Fruit fly (Drosophila melanogaster): ENCODE data around the gene CG6179.

CG6179 gene

DNA sequence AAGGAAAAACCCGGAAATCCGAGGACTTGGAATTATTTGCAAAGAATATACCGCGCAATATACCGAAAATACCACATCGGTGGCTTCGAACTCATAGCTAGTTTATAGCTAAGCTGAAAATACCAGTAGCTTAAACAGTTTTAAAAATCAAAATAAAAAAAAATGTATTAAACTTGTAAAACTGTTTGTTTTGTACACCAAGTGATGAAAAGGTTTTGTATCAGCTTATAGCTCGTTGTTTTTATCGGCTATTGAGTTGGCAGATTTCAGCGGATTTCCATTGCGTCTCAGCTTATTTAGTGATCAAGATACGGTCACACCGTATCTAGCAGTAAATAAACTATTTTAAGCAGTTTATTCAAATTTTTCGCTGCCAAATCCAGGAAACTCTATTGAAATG is at the start of gene CG6179, which contains the start of gene por (continued):
- TF ChIP-seq hkb (optimal IDR thresholded peaks at IDR 0.05) (no peak), hkb (GFP tag; IDR thresholded peaks at IDR 0.05) (no peak), CG17186 (GFP tag; optimal IDR thresholded peaks at IDR 0.05) (peak; percentile 43), CG17359 (tag; optimal IDR thresholded peaks at IDR 0.05) (no peak), CG13424 (tag; optimal IDR thresholded peaks at IDR 0.05) (peak; percentile 4), bab2 (GFP tag; optimal IDR thresholded peaks at IDR 0.05) (no peak), CG12659 (GFP tag; optimal IDR thresholded peaks at IDR 0.05) (peak; percentile 20), fru (optimal IDR thresholded peaks at IDR 0.05) (no peak), Dip3 (GFP tag; optimal IDR thresholded peaks at IDR 0.05) (no peak), NC2β (GFP tag; optimal IDR thresholded peaks at IDR 0.05) (no peak), sim (GFP tag; IDR thresholded peaks at IDR 0.05) (no peak), gcm2 (GFP tag; optimal IDR thresholded peaks at IDR 0.05) (no peak), Ets97D (GFP tag; optimal IDR thresholded peaks at IDR 0.05) (peak; percentile 19), CG3407 (GFP tag; optimal IDR thresholded peaks at IDR 0.05) (no peak), tio (GFP tag; optimal IDR thresholded peaks at IDR 0.05) (no peak), CG5180 (GFP tag; optimal IDR thresholded peaks at IDR 0.05) (no peak), Dp (GFP tag; optimal IDR thresholded peaks at IDR 0.05) (peak; percentile 35), Myb (GFP tag; optimal IDR thresholded peaks at IDR 0.05) (no peak), bowl (GFP tag; IDR thresholded peaks at IDR 0.05) (no peak)

- TF ChIP-seq CG18262 (tag; optimal IDR thresholded peaks at IDR 0.05) (no peak), CG34224 (GFP tag; IDR thresholded peaks at IDR 0.05; ENCODE audit: partially characterized antibody) (no peak), Doc3 (GFP tag; IDR thresholded peaks at IDR 0.05; ENCODE audit: partially characterized antibody) (no peak), Hsf (GFP tag; optimal IDR thresholded peaks at IDR 0.05) (no peak), tap (tag; optimal IDR thresholded peaks at IDR 0.05) (no peak), slou (GFP tag; optimal IDR thresholded peaks at IDR 0.05) (no peak), CG17802 (tag; optimal IDR thresholded peaks at IDR 0.05) (no peak), CG16863 (GFP tag; optimal IDR thresholded peaks at IDR 0.05) (no peak), pzg (GFP tag; optimal IDR thresholded peaks at IDR 0.05) (no peak), Lim3 (GFP tag; IDR thresholded peaks at IDR 0.05) (no peak), ERR (GFP tag; optimal IDR thresholded peaks at IDR 0.05) (no peak), CG8478 (optimal IDR thresholded peaks at IDR 0.05) (no peak), Atf6 (GFP tag; IDR thresholded peaks at IDR 0.05) (0 out of 2 replicates have a peak, but pooled peaks have one; percentile 20), CG30431 (GFP tag; optimal IDR thresholded peaks at IDR 0.05) (no peak), Sox102F (GFP tag; optimal IDR thresholded peaks at IDR 0.05) (peak; percentile 33), pros (GFP tag; optimal IDR thresholded peaks at IDR 0.05) (no peak), CG12769 (tag; optimal IDR thresholded peaks at IDR 0.05) (no peak), Bteb2 (GFP tag; optimal IDR thresholded peaks at IDR 0.05) (no peak), CG13894 (tag; optimal IDR thresholded peaks at IDR 0.05) (no peak), CG17186 (GFP tag; optimal IDR thresholded peaks at IDR 0.05) (no peak), peb (GFP tag; IDR thresholded peaks at IDR 0.05) (no peak), lab (GFP tag; optimal IDR thresholded peaks at IDR 0.05) (peak; percentile 53), Bdp1 (GFP tag; optimal IDR thresholded peaks at IDR 0.05) (no peak), CG6791 (GFP tag; IDR thresholded peaks at IDR 0.05; ENCODE audit: partially characterized antibody) (no peak), kay (GFP tag; optimal IDR thresholded peaks at IDR 0.05) (no peak), fd96Cb (tag; optimal IDR thresholded peaks at IDR 0.05) (no peak), cwo (GFP tag; optimal IDR thresholded peaks at IDR 0.05) (peak; percentile 31), CG10209 (GFP tag; optimal IDR thresholded peaks at IDR 0.05) (no peak), CG11695 (GFP tag; IDR thresholded peaks at IDR 0.05) (no peak), CG42726 (GFP tag; IDR thresholded peaks at IDR 0.05; ENCODE audit: partially characterized antibody) (no peak), gt (GFP tag; IDR thresholded peaks at IDR 0.05) (no peak), oc (tag; optimal IDR thresholded peaks at IDR 0.05) (no peak), CG2116 (GFP tag; optimal IDR thresholded peaks at IDR 0.05) (no peak), CG33557 (GFP tag; optimal IDR thresholded peaks at IDR 0.05) (no peak)
Measured at dm6 chrX:18341014-18341413, 38.9 kb upstream of the CG6179 start.
